Worm (Caenorhabditis elegans) whole organism, early embryonic: ENCODE data around the gene K08D8.9.

ENCODE experiments used
- B0310.2 ChIP-seq: sonication (generic microtip); optimal IDR thresholded peaks from 2 replicates; lab custom pipeline; 2016; ENCODE audit warnings: mild to moderate bottlenecking, missing genetic modification characterization, missing compliant biosample characterization
- aly-1 ChIP-seq: sonication (generic microtip); optimal IDR thresholded peaks from 2 replicates; lab custom pipeline; 2016; ENCODE audit warnings: missing genetic modification characterization, missing compliant biosample characterization
- ama-1 ChIP-seq: fragments of 150-350 bp; optimal IDR thresholded peaks from 2 replicates; lab custom pipeline; 2014
- ceh-13 ChIP-seq: fragments of 200-800 bp; sonication (Bioruptor generic); optimal IDR thresholded peaks from 2 replicates; lab custom pipeline; 2018; ENCODE audit warnings: mild to moderate bottlenecking, missing genetic modification characterization, missing compliant biosample characterization
- ceh-36 ChIP-seq: sonication (generic microtip); optimal IDR thresholded peaks from 2 replicates; lab custom pipeline; 2016; ENCODE audit warnings: missing genetic modification characterization, inconsistent platforms, missing compliant biosample characterization
- ets-7 ChIP-seq: sonication (generic microtip); optimal IDR thresholded peaks from 2 replicates; lab custom pipeline; 2016; ENCODE audit warnings: missing genotype, missing genetic modification characterization, missing compliant biosample characterization
- flt-1 ChIP-seq: fragments of 200-800 bp; sonication (Bioruptor generic); IDR thresholded peaks from 2 replicates; pipeline ENCODE4 v1.3.6; 2022; ENCODE audit warnings: missing genetic modification characterization, missing compliant biosample characterization
- hmbx-1 ChIP-seq: sonication (generic microtip); optimal IDR thresholded peaks from 2 replicates; lab custom pipeline; 2016; ENCODE audit warnings: mild to moderate bottlenecking, missing genetic modification characterization, missing compliant biosample characterization
- hmg-4 ChIP-seq: fragments of 200-800 bp; sonication (Bioruptor generic); optimal IDR thresholded peaks from 2 replicates; lab custom pipeline; 2018; ENCODE audit warnings: mild to moderate bottlenecking, missing genetic modification characterization, missing compliant biosample characterization
- hnd-1 ChIP-seq: sonication (generic microtip); optimal IDR thresholded peaks from 2 replicates; lab custom pipeline; 2016; ENCODE audit warnings: missing genetic modification characterization, missing compliant biosample characterization
- sea-1 ChIP-seq: fragments of 200-800 bp; sonication (Bioruptor generic); conservative IDR thresholded peaks from 2 replicates; pipeline ENCODE4 v1.3.6; 2022; ENCODE audit warnings: missing genetic modification characterization, missing compliant biosample characterization
- tbx-11 ChIP-seq: fragments of 200-800 bp; sonication (Bioruptor generic); IDR thresholded peaks from 2 replicates; pipeline ENCODE4 v1.3.6; 2022; ENCODE audit warnings: missing genetic modification characterization, missing compliant biosample characterization
- tbx-37 ChIP-seq: fragments of 200-800 bp; sonication (Bioruptor generic); conservative IDR thresholded peaks from 2 replicates; pipeline ENCODE4 v1.3.6; 2022; ENCODE audit warnings: missing genetic modification reagents, missing genetic modification characterization, missing compliant biosample characterization
- tra-4 ChIP-seq: sonication (generic microtip); optimal IDR thresholded peaks from 2 replicates; lab custom pipeline; 2017; ENCODE audit warnings: missing genetic modification characterization, missing compliant biosample characterization

ce11 chrIV:12942633-12943032 lies 43.1 kb downstream of the K08D8.9 start, which contains the start of gene dct-19:
- no peak for TF ChIP-seq ama-1
- no peak for TF ChIP-seq tra-4 (tag; lab: Kevin White, UChicago)
- no peak for TF ChIP-seq tbx-37 (GFP tag; lab: Robert Waterston, UW)
- no peak for TF ChIP-seq ceh-36
- no peak for TF ChIP-seq aly-1 (tag; lab: Kevin White, UChicago)
- TF ChIP-seq hnd-1, result no peak
- no peak for TF ChIP-seq hmg-4
- TF ChIP-seq flt-1 (GFP tag; lab: Robert Waterston, UW), result no peak
- TF ChIP-seq sea-1 (GFP tag; lab: Robert Waterston, UW), result no peak
- no peak for TF ChIP-seq tbx-11 (GFP tag; lab: Robert Waterston, UW)
- no peak for TF ChIP-seq B0310.2 (tag; lab: Kevin White, UChicago)
- TF ChIP-seq hmbx-1 (tag; lab: Kevin White, UChicago), result no peak
- TF ChIP-seq ceh-13 (GFP tag; lab: Kevin White, UChicago), result no peak
- TF ChIP-seq ets-7, result no peak
